Worm (Caenorhabditis elegans): ENCODE data around the gene fli-1.
A peak's percentile ranks its signal among the peaks of the same experiment; 100 is the strongest.

The fli-1 gene

ce11 chrIII:8678371-8678770 is 5.2 kb downstream of the fli-1 start (continued):
- peak; percentile 44 for TF ChIP-seq snpc-1.1 (tag; optimal IDR thresholded peaks at IDR 0.05; ENCODE audit: insufficient read depth)
- TF ChIP-seq B0336.3 (GFP tag; IDR thresholded peaks at IDR 0.05), result peak; percentile 62
- peak; percentile 45 for TF ChIP-seq F22D6.2 (tag; optimal IDR thresholded peaks at IDR 0.05)
- TF ChIP-seq D2030.7 (GFP tag; IDR thresholded peaks at IDR 0.05), result peak; percentile 61
- TF ChIP-seq hlh-12 (tag; optimal IDR thresholded peaks at IDR 0.05), result peak; percentile 69
- TF ChIP-seq him-1 (tag; optimal IDR thresholded peaks at IDR 0.05), result no peak
- TF ChIP-seq ets-4 (GFP tag; optimal IDR thresholded peaks at IDR 0.05), result no peak
- TF ChIP-seq lir-1 (GFP tag; conservative IDR thresholded peaks at IDR 0.05), result peak; percentile 51; the same call in 1 of the 2 replicates
- TF ChIP-seq rcor-1 (GFP tag; IDR thresholded peaks at IDR 0.05), result peak; percentile 60; the same call in 1 of the 2 replicates
- peak; percentile 43; the same call in 1 of the 2 replicates for TF ChIP-seq hsf-1 (GFP tag; IDR thresholded peaks at IDR 0.05)
- 0 out of 2 replicates have a peak, but pooled peaks have one; percentile 21 for TF ChIP-seq B0019.2 (GFP tag; conservative IDR thresholded peaks at IDR 0.05)
- TF ChIP-seq akir-1 (GFP tag; optimal IDR thresholded peaks at IDR 0.05), result peak; percentile 47
- no peak for TF ChIP-seq nhr-179 (tag; optimal IDR thresholded peaks at IDR 0.05)
- TF ChIP-seq ceh-27 (GFP tag; optimal IDR thresholded peaks at IDR 0.05), result peak; percentile 84
- peak; percentile 22 for TF ChIP-seq mel-28 (tag; optimal IDR thresholded peaks at IDR 0.05; ENCODE audit: borderline replicate concordance)
- TF ChIP-seq attf-3 (GFP tag; conservative IDR thresholded peaks at IDR 0.05), result peak; percentile 53
- TF ChIP-seq fkh-3 (tag; optimal IDR thresholded peaks at IDR 0.05), result no peak
- TF ChIP-seq lin-40 (tag; optimal IDR thresholded peaks at IDR 0.05), result peak; percentile 75
- no peak for TF ChIP-seq bed-2 (GFP tag; IDR thresholded peaks at IDR 0.05)
- TF ChIP-seq hmg-1.2 (GFP tag; IDR thresholded peaks at IDR 0.05), result peak; percentile 80
- no peak for TF ChIP-seq T26A5.8 (tag; optimal IDR thresholded peaks at IDR 0.05)
- no peak for TF ChIP-seq Y67H2A.10 (GFP tag; conservative IDR thresholded peaks at IDR 0.05)
- TF ChIP-seq ztf-25 (GFP tag; IDR thresholded peaks at IDR 0.05), result peak; percentile 97
- 0 out of 2 replicates have a peak, but pooled peaks have one; percentile 27 for TF ChIP-seq attf-6 (GFP tag; IDR thresholded peaks at IDR 0.05)
- peak; percentile 63 for TF ChIP-seq K11D2.4 (GFP tag; IDR thresholded peaks at IDR 0.05)
- peak; percentile 55 for TF ChIP-seq ceh-100 (GFP tag; IDR thresholded peaks at IDR 0.05)
- peak; percentile 26 to 51 for TF ChIP-seq let-607 (tag; optimal IDR thresholded peaks at IDR 0.05)
- TF ChIP-seq sdz-38 (tag; optimal IDR thresholded peaks at IDR 0.05), result no peak
- TF ChIP-seq ztf-26 (tag; optimal IDR thresholded peaks at IDR 0.05), result peak; percentile 74
- peak in 1 of 3 experiments; percentile 76 for TF ChIP-seq lin-35 (GFP tag; optimal IDR thresholded peaks at IDR 0.05)
- no peak; the same call in 1 of the 2 replicates for TF ChIP-seq C06A6.2 (GFP tag; conservative IDR thresholded peaks at IDR 0.05)
- peak; percentile 90 for TF ChIP-seq rpc-1 (optimal IDR thresholded peaks at IDR 0.05)
- peak; percentile 92 for TF ChIP-seq rpc-1 (tag; optimal IDR thresholded peaks at IDR 0.05)
- peak; percentile 75; the same call in 1 of the 2 replicates for TF ChIP-seq egl-44 (GFP tag; IDR thresholded peaks at IDR 0.05)
- peak; percentile 32 for TF ChIP-seq dpff-1 (tag; optimal IDR thresholded peaks at IDR 0.05)
- no peak for TF ChIP-seq ceh-58 (GFP tag; IDR thresholded peaks at IDR 0.05)
- TF ChIP-seq F55B11.4 (tag; optimal IDR thresholded peaks at IDR 0.05; ENCODE audit: borderline replicate concordance, insufficient read depth), result no peak
- no peak for TF ChIP-seq nfya-1 (tag; optimal IDR thresholded peaks at IDR 0.05; ENCODE audit: borderline replicate concordance, insufficient read depth)
- TF ChIP-seq F52B5.7 (tag; optimal IDR thresholded peaks at IDR 0.05), result peak; percentile 59
- TF ChIP-seq ceh-91 (GFP tag; IDR thresholded peaks at IDR 0.05), result 0 out of 2 replicates have a peak, but pooled peaks have one; percentile 33
- peak; percentile 38; the same call in 1 of the 2 replicates for TF ChIP-seq F33H1.4 (GFP tag; IDR thresholded peaks at IDR 0.05)
- TF ChIP-seq gei-17 (GFP tag; optimal IDR thresholded peaks at IDR 0.05), result peak; percentile 38
- peak; percentile 12 for TF ChIP-seq xnd-1 (tag; optimal IDR thresholded peaks at IDR 0.05)
- peak; percentile 72 for TF ChIP-seq snpc-1.3 (tag; optimal IDR thresholded peaks at IDR 0.05; ENCODE audit: insufficient read depth)
- TF ChIP-seq hrde-1 (tag; optimal IDR thresholded peaks at IDR 0.05; ENCODE audit: borderline replicate concordance), result peak; percentile 75
- peak; percentile 52 for TF ChIP-seq sptf-2 (GFP tag; optimal IDR thresholded peaks at IDR 0.05)
- no peak for TF ChIP-seq F57C9.4 (tag; optimal IDR thresholded peaks at IDR 0.05)
- peak; percentile 34 for TF ChIP-seq nhr-80 (tag; optimal IDR thresholded peaks at IDR 0.05)

Data from whole organism, young adult.